Worm (Caenorhabditis elegans): ENCODE data around the gene C06B8.2.
A peak's percentile ranks its signal among the peaks of the same experiment; 100 is the strongest.

Gene C06B8.2

DNA sequence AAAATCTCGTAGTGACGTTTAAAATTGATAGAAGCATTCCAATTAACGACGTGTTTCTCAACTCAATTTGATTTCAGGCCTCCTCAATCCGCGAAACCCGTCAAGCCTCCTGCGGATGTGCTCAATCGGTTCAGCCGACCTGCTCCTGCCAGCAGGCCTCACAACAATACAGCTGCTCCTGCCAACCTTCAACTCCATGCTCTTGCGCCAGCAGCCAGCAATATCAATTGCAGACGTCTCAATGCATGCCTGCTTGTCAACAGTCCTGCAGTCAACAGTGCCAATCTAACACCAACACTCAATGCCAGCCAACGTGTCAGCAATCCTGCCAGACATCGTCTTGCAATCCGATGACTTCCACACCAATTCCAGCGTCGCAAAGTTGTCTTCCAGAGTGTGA lies 12.5 kb downstream of the C06B8.2 start:
- peak; percentile 50; the same call in 1 of the 2 replicates for TF ChIP-seq set-16 (GFP tag; IDR thresholded peaks at IDR 0.05)
- no peak for TF ChIP-seq ZK546.5 (tag; optimal IDR thresholded peaks at IDR 0.05)

DNA sequence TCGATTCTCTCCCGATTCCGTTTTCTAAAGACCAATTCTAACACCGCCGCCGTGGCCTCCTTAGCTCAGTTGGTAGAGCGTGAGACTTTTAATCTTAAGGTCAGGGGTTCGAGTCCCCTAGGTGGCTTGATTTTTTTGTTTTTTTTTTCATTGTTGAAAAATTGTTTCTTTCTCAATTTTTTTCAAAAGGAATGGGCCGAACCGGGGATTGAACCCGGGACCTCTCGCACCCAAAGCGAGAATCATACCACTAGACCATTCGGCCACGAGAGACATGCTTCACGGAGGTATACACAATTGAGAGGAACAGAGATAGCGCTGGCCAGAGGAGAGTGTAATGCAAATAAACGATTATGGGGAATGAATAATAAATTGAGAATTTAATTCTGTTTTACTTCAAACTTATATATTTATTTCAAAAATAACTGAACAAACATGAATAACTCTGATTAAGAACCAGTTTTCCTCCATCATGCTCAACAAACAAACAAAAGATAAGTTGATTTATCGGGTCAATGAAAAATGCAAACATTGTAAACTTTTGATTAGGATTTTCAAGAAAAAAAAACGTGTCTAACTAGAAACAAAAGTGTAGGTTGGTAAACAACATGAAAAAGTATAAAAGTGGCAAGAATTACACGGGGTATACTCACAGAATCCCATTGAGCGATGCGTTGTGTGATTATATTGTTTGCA lies 13.4 kb downstream of the C06B8.2 start, which contains the start of gene pqn-71:
pqn-71 (plus strand) TSS at position 646 of the 696 bp plus-strand sequence.
- TF ChIP-seq unc-39 (tag; optimal IDR thresholded peaks at IDR 0.05) = no peak
- TF ChIP-seq nhr-76 (tag; optimal IDR thresholded peaks at IDR 0.05) = peak; percentile 12
- TF ChIP-seq nhr-102 (tag; optimal IDR thresholded peaks at IDR 0.05) = no peak
- peak; percentile 91 for TF ChIP-seq F49E8.2 (tag; optimal IDR thresholded peaks at IDR 0.05; ENCODE audit: borderline replicate concordance)
- no peak for TF ChIP-seq egl-27 (tag; optimal IDR thresholded peaks at IDR 0.05)
- TF ChIP-seq ces-1 (GFP tag; optimal IDR thresholded peaks at IDR 0.05) = peak; percentile 36
- TF ChIP-seq daf-16 (GFP tag; optimal IDR thresholded peaks at IDR 0.05) = peak; percentile 91 to 96
- peak; percentile 84 for TF ChIP-seq daf-16 (tag; optimal IDR thresholded peaks at IDR 0.05)
- peak; percentile 82; the same call in 1 of the 2 replicates for TF ChIP-seq daf-19 (GFP tag; conservative IDR thresholded peaks at IDR 0.05)
- peak; percentile 83 for TF ChIP-seq gei-8 (GFP tag; optimal IDR thresholded peaks at IDR 0.05)
- TF ChIP-seq mdl-1 (tag; optimal IDR thresholded peaks at IDR 0.05) = peak; percentile 46 to 77
- TF ChIP-seq ztf-11 (tag; optimal IDR thresholded peaks at IDR 0.05) = no peak
- TF ChIP-seq ceh-20 (GFP tag; IDR thresholded peaks at IDR 0.05) = peak; percentile 89
- TF ChIP-seq Y105C5A.15 (GFP tag; IDR thresholded peaks at IDR 0.05) = peak; percentile 97
- TF ChIP-seq ZK546.5 (tag; optimal IDR thresholded peaks at IDR 0.05) = no peak
- TF ChIP-seq spr-3 (GFP tag; optimal IDR thresholded peaks at IDR 0.05) = peak; percentile 91
- peak; percentile 93 for TF ChIP-seq unc-130 (GFP tag; optimal IDR thresholded peaks at IDR 0.05)
- TF ChIP-seq madf-5 (GFP tag; IDR thresholded peaks at IDR 0.05) = peak; percentile 94 to 95
- TF ChIP-seq lin-38 (GFP tag; IDR thresholded peaks at IDR 0.05) = peak; percentile 89
- peak; percentile 60 for TF ChIP-seq ZK337.2 (GFP tag; IDR thresholded peaks at IDR 0.05)
- TF ChIP-seq F37D6.2 (tag; optimal IDR thresholded peaks at IDR 0.05) = peak; percentile 83
- peak; percentile 46 for TF ChIP-seq nhr-237 (tag; optimal IDR thresholded peaks at IDR 0.05)
- peak; percentile 97 for TF ChIP-seq egl-43 (GFP tag; IDR thresholded peaks at IDR 0.05)
- peak; percentile 94 for TF ChIP-seq nhr-42 (GFP tag; IDR thresholded peaks at IDR 0.05)
- peak; percentile 92 for TF ChIP-seq saeg-2 (GFP tag; IDR thresholded peaks at IDR 0.05)
- TF ChIP-seq F44E2.7 (GFP tag; IDR thresholded peaks at IDR 0.05) = peak; percentile 95
- TF ChIP-seq pqm-1 (tag; optimal IDR thresholded peaks at IDR 0.05) = no peak
- peak; percentile 95 for TF ChIP-seq spr-1 (tag; optimal IDR thresholded peaks at IDR 0.05)
- peak; percentile 94 for TF ChIP-seq madf-9 (GFP tag; conservative IDR thresholded peaks at IDR 0.05)
- TF ChIP-seq php-3 (GFP tag; IDR thresholded peaks at IDR 0.05) = peak; percentile 80
- TF ChIP-seq ceh-44 (GFP tag; IDR thresholded peaks at IDR 0.05) = peak; percentile 93
- TF ChIP-seq D1046.2 (GFP tag; IDR thresholded peaks at IDR 0.05) = peak; percentile 93
- TF ChIP-seq duxl-1 (tag; optimal IDR thresholded peaks at IDR 0.05; ENCODE audit: poor library complexity) = peak; percentile 92
- TF ChIP-seq dmd-8 (GFP tag; IDR thresholded peaks at IDR 0.05) = peak; percentile 98
- TF ChIP-seq tra-1 (GFP tag; IDR thresholded peaks at IDR 0.05) = peak; percentile 97
- peak; percentile 64 for TF ChIP-seq nhr-11 (tag; optimal IDR thresholded peaks at IDR 0.05)
- no peak for TF ChIP-seq fos-1 (tag; optimal IDR thresholded peaks at IDR 0.05)
- TF ChIP-seq lim-7 (GFP tag; IDR thresholded peaks at IDR 0.05) = peak; percentile 92
- peak; percentile 96 for TF ChIP-seq mep-1 (tag; optimal IDR thresholded peaks at IDR 0.05)
- TF ChIP-seq tag-97 (GFP tag; IDR thresholded peaks at IDR 0.05) = 0 out of 2 replicates have a peak, but pooled peaks have one; percentile 41
- peak; percentile 70 for TF ChIP-seq cey-2 (tag; optimal IDR thresholded peaks at IDR 0.05; ENCODE audit: borderline replicate concordance, insufficient read depth)
- peak; percentile 85 for TF ChIP-seq mes-2 (tag; optimal IDR thresholded peaks at IDR 0.05; ENCODE audit: poor library complexity, severe bottlenecking)
- no peak for TF ChIP-seq aha-1 (tag)
- TF ChIP-seq nhr-41 (GFP tag; IDR thresholded peaks at IDR 0.05) = peak; percentile 91
- peak; percentile 80 for TF ChIP-seq nhr-25 (tag; optimal IDR thresholded peaks at IDR 0.05; ENCODE audit: borderline replicate concordance, insufficient read depth)
- TF ChIP-seq hmg-1.1 (GFP tag; IDR thresholded peaks at IDR 0.05) = peak; percentile 97
- peak; percentile 97 for TF ChIP-seq F26F4.8 (GFP tag; conservative IDR thresholded peaks at IDR 0.05)

Data from whole organism, L4 larva.